Fruit fly (Drosophila melanogaster) whole organism, wandering third instar larva: ENCODE data around the gene Apt1.
"Not testable (repeated sequence)": the region's sequence is repeated elsewhere in the genome, so short reads cannot be mapped to it uniquely, and the experiment has no call there.

Experiments used
- Abd-B ChIP-seq: fragments of >200 bp; optimal IDR thresholded peaks from 2 replicates; lab custom pipeline; 2017; ENCODE audit warnings: missing biosample characterization, missing genetic modification characterization
- CG32264 ChIP-seq: fragments of 200-800 bp; sonication (Bioruptor generic); optimal IDR thresholded peaks from 2 replicates; lab custom pipeline; 2016; ENCODE audit warnings: missing biosample characterization, missing genetic modification characterization
- CG9705 ChIP-seq: fragments of 200-800 bp; sonication (Bioruptor generic); optimal IDR thresholded peaks from 2 replicates; lab custom pipeline; 2018; ENCODE audit warnings: missing biosample characterization, mild to moderate bottlenecking, missing genetic modification characterization
- CrebA ChIP-seq: fragments of 200-800 bp; sonication (Bioruptor generic); optimal IDR thresholded peaks from 2 replicates; lab custom pipeline; 2016; ENCODE audit warnings: missing biosample characterization, mild to moderate bottlenecking, missing genetic modification characterization, borderline replicate concordance
- Dfd ChIP-seq: fragments of >200 bp; optimal IDR thresholded peaks from 2 replicates; lab custom pipeline; 2017; ENCODE audit warnings: missing biosample characterization, missing genetic modification characterization
- Dif ChIP-seq: fragments of 200-275, 200-300 bp; sonication (Bioruptor generic); optimal IDR thresholded peaks from 2 replicates; lab custom pipeline; 2018; ENCODE audit warnings: missing biosample characterization, missing genetic modification characterization; ENCODE audit not compliant: partially characterized antibody
- HLH106 ChIP-seq: fragments of 200-800 bp; optimal IDR thresholded peaks from 3 replicates; lab custom pipeline; 2019; ENCODE audit warnings: missing biosample characterization, mild to moderate bottlenecking, missing genetic modification characterization, moderate library complexity
- Hnf4 ChIP-seq: fragments of 200-800 bp; sonication (Bioruptor generic); optimal IDR thresholded peaks from 2 replicates; lab custom pipeline; 2016; ENCODE audit warnings: missing biosample characterization, mild to moderate bottlenecking, missing genetic modification characterization
- Hr78 ChIP-seq: fragments of >200 bp; optimal IDR thresholded peaks from 2 replicates; lab custom pipeline; 2017; ENCODE audit warnings: missing biosample characterization, missing genetic modification characterization
- Jra ChIP-seq: sonication (Bioruptor generic); optimal IDR thresholded peaks from 2 replicates; lab custom pipeline; 2016; ENCODE audit warnings: missing biosample characterization, missing genetic modification characterization
- Mio ChIP-seq: sonication (Bioruptor generic); optimal IDR thresholded peaks from 2 replicates; lab custom pipeline; 2016; ENCODE audit warnings: missing biosample characterization, missing genetic modification characterization
- Myc ChIP-seq: fragments of >200 bp; optimal IDR thresholded peaks from 2 replicates; lab custom pipeline; 2017
- N ChIP-seq: fragments of >200 bp; optimal IDR thresholded peaks from 2 replicates; lab custom pipeline; 2018; ENCODE audit warnings: missing biosample characterization, missing external identifiers, missing genetic modification characterization
- OdsH ChIP-seq: fragments of 200-800 bp; sonication (Bioruptor generic); optimal IDR thresholded peaks from 2 replicates; lab custom pipeline; 2016; ENCODE audit warnings: missing biosample characterization, mild to moderate bottlenecking, missing genetic modification characterization
- Rel ChIP-seq, 2 experiments: fragments of 200-800 bp; sonication (Bioruptor generic) in 1 of 2; optimal IDR thresholded peaks; 2 replicates in 1 of 2; 3 replicates in 1 of 2; lab custom pipeline; 2016 to 2019; ENCODE audit warnings: mild to moderate bottlenecking in 2 of 2, missing biosample characterization in 2 of 2, missing genetic modification characterization in 2 of 2, moderate library complexity in 1 of 2
- Sp1 ChIP-seq: fragments of 200-800 bp; sonication (Bioruptor generic); optimal IDR thresholded peaks from 3 replicates; lab custom pipeline; 2019; ENCODE audit warnings: missing biosample characterization, mild to moderate bottlenecking, missing genetic modification characterization, moderate library complexity
- Vsx2 ChIP-seq: fragments of 200-300, 225-300 bp; sonication (Bioruptor generic); optimal IDR thresholded peaks from 2 replicates; lab custom pipeline; 2018; ENCODE audit warnings: missing biosample characterization, missing genetic modification characterization; ENCODE audit not compliant: partially characterized antibody
- br ChIP-seq: fragments of 200-800 bp; sonication (Bioruptor generic); optimal IDR thresholded peaks from 2 replicates; lab custom pipeline; 2016; ENCODE audit warnings: missing biosample characterization, missing genetic modification characterization
- dl ChIP-seq, 2 experiments: fragments of 175-275, 200-275 bp in 1 of 2; fragments of 200-275 bp in 1 of 2; sonication (Bioruptor generic); optimal IDR thresholded peaks; lab custom pipeline; 2018; ENCODE audit warnings: mild to moderate bottlenecking in 2 of 2, missing biosample characterization in 2 of 2, missing genetic modification characterization in 2 of 2, moderate library complexity in 2 of 2; ENCODE audit not compliant: partially characterized antibody in 2 of 2, insufficient read depth in 1 of 2
- dmrt93B ChIP-seq: fragments of 200-800 bp; sonication (Bioruptor generic); optimal IDR thresholded peaks from 2 replicates; lab custom pipeline; 2018; ENCODE audit warnings: missing biosample characterization, mild to moderate bottlenecking, missing genetic modification characterization
- dsf ChIP-seq: sonication (Bioruptor generic); optimal IDR thresholded peaks from 2 replicates; lab custom pipeline; 2016; ENCODE audit warnings: missing biosample characterization, missing genetic modification characterization, borderline replicate concordance
- ey ChIP-seq: fragments of 200-800 bp; sonication (Bioruptor generic); optimal IDR thresholded peaks from 2 replicates; lab custom pipeline; 2016; ENCODE audit warnings: missing biosample characterization, missing genetic modification characterization
- foxo ChIP-seq, 2 experiments: fragments of 200-800 bp; sonication (Bioruptor generic); optimal IDR thresholded peaks; 2 replicates in 1 of 2; 3 replicates in 1 of 2; lab custom pipeline; 2016 to 2017; ENCODE audit warnings: missing biosample characterization in 2 of 2, missing genetic modification characterization in 2 of 2
- fru ChIP-seq: fragments of 200-800 bp; sonication (Bioruptor generic); optimal IDR thresholded peaks from 3 replicates; lab custom pipeline; 2016; ENCODE audit warnings: missing biosample characterization, mild to moderate bottlenecking, missing genetic modification characterization
- h ChIP-seq: fragments of 200-800 bp; sonication (Bioruptor generic); optimal IDR thresholded peaks from 3 replicates; lab custom pipeline; 2016; ENCODE audit warnings: missing biosample characterization, mild to moderate bottlenecking, missing genetic modification characterization
- jim ChIP-seq: fragments of 175-275, 200-325 bp; sonication (Bioruptor generic); optimal IDR thresholded peaks from 2 replicates; lab custom pipeline; 2016; ENCODE audit warnings: missing biosample characterization, mild to moderate bottlenecking, missing genetic modification characterization
- lola ChIP-seq: fragments of >200 bp; optimal IDR thresholded peaks from 2 replicates; lab custom pipeline; 2017; ENCODE audit warnings: missing biosample characterization, missing genetic modification characterization
- pan ChIP-seq: fragments of >200 bp; optimal IDR thresholded peaks from 2 replicates; lab custom pipeline; 2017
- rgr ChIP-seq: fragments of 200-800 bp; sonication (Bioruptor generic); optimal IDR thresholded peaks from 3 replicates; lab custom pipeline; 2016; ENCODE audit warnings: missing biosample characterization, mild to moderate bottlenecking, missing genetic modification characterization
- sage ChIP-seq: fragments of 200-800 bp; sonication (Bioruptor generic); optimal IDR thresholded peaks from 2 replicates; lab custom pipeline; 2016; ENCODE audit warnings: missing biosample characterization, mild to moderate bottlenecking, missing genetic modification characterization
- sv ChIP-seq: fragments of 200-800 bp; sonication (Bioruptor generic); optimal IDR thresholded peaks from 3 replicates; lab custom pipeline; 2016; ENCODE audit warnings: missing biosample characterization, missing genetic modification characterization
- tai ChIP-seq: sonication (Bioruptor generic); optimal IDR thresholded peaks from 2 replicates; lab custom pipeline; 2016; ENCODE audit warnings: missing biosample characterization, missing genetic modification characterization
- usp ChIP-seq: fragments of >200 bp; optimal IDR thresholded peaks from 2 replicates; lab custom pipeline; 2017; ENCODE audit warnings: missing biosample characterization, missing genetic modification characterization
- woc ChIP-seq: sonication (Bioruptor generic); optimal IDR thresholded peaks from 2 replicates; lab custom pipeline; 2016; ENCODE audit warnings: missing biosample characterization, mild to moderate bottlenecking, missing genetic modification characterization

Gene Apt1

dm6 chr3L:11587720-11588580 lies 39.9 kb upstream of the Apt1 start, which contains the start of gene rt (continued):
- peak; percentile 56 for TF ChIP-seq dmrt93B (GFP tag; lab: Kevin White, UChicago)
- TF ChIP-seq pan (lab: Kevin White, UChicago): no peak
- TF ChIP-seq ey (GFP tag; lab: Kevin White, UChicago): peak; percentile 70
- peak; percentile 74 for TF ChIP-seq h (GFP tag; lab: Kevin White, UChicago)
- TF ChIP-seq foxo (GFP tag; optimal IDR thresholded peaks at IDR 0.05; lab: Kevin White, UChicago): peak in 1 of 2 experiments; percentile 76
- TF ChIP-seq CrebA (GFP tag; lab: Kevin White, UChicago): no peak
- TF ChIP-seq Dif: no peak
- TF ChIP-seq Jra: no peak
- TF ChIP-seq CG32264 (GFP tag; lab: Kevin White, UChicago): no peak
- TF ChIP-seq tai (GFP tag; lab: Kevin White, UChicago): peak; percentile 61
- TF ChIP-seq lola (GFP tag; lab: Kevin White, UChicago): no peak
- TF ChIP-seq CG9705: peak; percentile 62

DNA sequence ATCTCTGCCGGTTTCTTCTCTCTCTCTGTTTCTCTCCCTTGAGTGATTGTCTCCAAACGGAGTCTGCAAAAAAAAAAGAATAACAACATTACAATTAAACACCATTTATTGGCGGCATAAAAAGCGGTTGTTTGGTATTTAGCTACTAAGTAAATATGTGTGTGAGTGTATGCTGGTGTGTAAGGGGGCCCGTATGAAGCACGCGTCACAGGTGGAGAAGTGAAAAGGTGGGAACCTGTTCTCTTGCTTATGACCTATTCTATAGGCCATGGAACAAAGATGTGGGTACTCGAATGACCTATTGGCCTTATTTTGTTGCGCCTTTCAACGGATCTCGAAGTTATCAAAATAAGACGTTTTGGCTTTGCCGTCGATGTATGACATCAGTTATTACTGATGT lies 39.2 kb upstream of the Apt1 start:
- no peak for TF ChIP-seq HLH106 (tag; lab: Kevin White, UChicago)
- no peak for TF ChIP-seq Mio
- no peak for TF ChIP-seq pan (lab: Kevin White, UChicago)
- no peak for TF ChIP-seq jim (GFP tag; lab: Kevin White, UChicago)
- no peak for TF ChIP-seq Hr78 (GFP tag; lab: Kevin White, UChicago)
- no peak for TF ChIP-seq OdsH (GFP tag; lab: Kevin White, UChicago)
- no peak for TF ChIP-seq Dif
- no peak for TF ChIP-seq usp
- no peak for TF ChIP-seq dl (GFP tag; optimal IDR thresholded peaks at IDR 0.05; lab: Kevin White, UChicago; ENCODE audit: insufficient read depth in 1 of 2, partially characterized antibody in 2 of 2)
- no peak for TF ChIP-seq Sp1
- TF ChIP-seq sage (GFP tag; lab: Kevin White, UChicago): no peak
- TF ChIP-seq Myc: no peak
- no peak for TF ChIP-seq dsf (GFP tag; lab: Kevin White, UChicago)
- TF ChIP-seq h (GFP tag; lab: Kevin White, UChicago): no peak
- TF ChIP-seq woc: no peak

dm6 chr3L:11589395-11589794 lies 38.4 kb upstream of the Apt1 start, which contains the start of gene CG7377:
Gene CG7377, plus strand, starts transcription at chr3L:11589695.
- not testable (repeated sequence) for TF ChIP-seq HLH106 (tag; lab: Kevin White, UChicago); CrebA (GFP tag; lab: Kevin White, UChicago); Vsx2 (GFP tag; lab: Kevin White, UChicago)
- TF ChIP-seq, all 38 proteins: peak for 0; not testable (repeated sequence) for 38

DNA sequence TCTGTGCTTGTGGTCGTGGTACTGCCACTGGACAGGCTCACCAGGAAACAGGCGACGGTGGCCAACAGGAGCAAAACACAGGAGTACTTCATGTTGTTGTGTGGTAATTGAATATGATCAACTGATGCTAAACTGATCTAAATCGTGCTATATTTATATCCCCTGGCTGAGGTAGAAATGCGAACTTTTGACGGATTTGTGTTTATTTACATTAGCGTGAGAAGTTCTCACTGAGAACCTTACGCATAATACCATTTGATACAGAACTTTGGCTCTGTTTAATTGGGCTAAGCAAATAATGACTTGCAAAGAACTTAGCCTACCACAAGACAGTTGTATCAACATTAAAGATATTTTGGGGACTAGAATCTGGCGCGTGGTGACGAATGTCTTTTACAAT lies 36.7 kb upstream of the Apt1 start, which contains the start of gene CG33268:
Gene CG33268, minus strand, starts transcription at position 101 of the 400 bp plus-strand sequence.
- TF ChIP-seq HLH106 (tag; lab: Kevin White, UChicago): no peak
- TF ChIP-seq woc: no peak
- TF ChIP-seq dmrt93B (GFP tag; lab: Kevin White, UChicago): no peak
- no peak for TF ChIP-seq sv (GFP tag; lab: Kevin White, UChicago)
- no peak for TF ChIP-seq fru
- no peak for TF ChIP-seq CrebA (GFP tag; lab: Kevin White, UChicago)
- no peak for TF ChIP-seq lola (GFP tag; lab: Kevin White, UChicago)
- no peak for TF ChIP-seq N (GFP tag; lab: Kevin White, UChicago)
- TF ChIP-seq Abd-B: no peak
- TF ChIP-seq sage (GFP tag; lab: Kevin White, UChicago): no peak
- no peak for TF ChIP-seq h (GFP tag; lab: Kevin White, UChicago)
- no peak for TF ChIP-seq Hr78 (GFP tag; lab: Kevin White, UChicago)
- no peak for TF ChIP-seq br (GFP tag; lab: Kevin White, UChicago)
- TF ChIP-seq, all 38 proteins: peak for 0

- TF ChIP-seq dsf (GFP tag; lab: Kevin White, UChicago) (no peak), Jra (no peak), tai (GFP tag; lab: Kevin White, UChicago) (no peak), Dfd (no peak), Abd-B (no peak), Hnf4 (no peak), Rel (GFP tag; optimal IDR thresholded peaks at IDR 0.05; lab: Kevin White, UChicago) (no peak), Rel (tag; optimal IDR thresholded peaks at IDR 0.05; lab: Kevin White, UChicago) (no peak), rgr (no peak), lola (GFP tag; lab: Kevin White, UChicago) (no peak), Mio (no peak), usp (no peak)
These were observed 36.0 kb upstream of the Apt1 start for dm6 chr3L:11591803-11592202.
